Worm (Caenorhabditis elegans): ENCODE data around the gene C05D2.8.
"Not testable (repeated sequence)": the region's sequence is repeated elsewhere in the genome, so short reads cannot be mapped to it uniquely, and the experiment has no call there.

The C05D2.8 gene

ce11 chrIII:5639893-5640292, 29.7 kb upstream of the C05D2.8 start (continued):
- TF ChIP-seq lir-3 (tag; optimal IDR thresholded peaks at IDR 0.05) (no peak), nhr-28 (tag; optimal IDR thresholded peaks at IDR 0.05) (peak; percentile 6), jun-1 (tag; optimal IDR thresholded peaks at IDR 0.05) (no peak), zip-11 (GFP tag; IDR thresholded peaks at IDR 0.05) (no peak), zip-2 (tag; optimal IDR thresholded peaks at IDR 0.05) (no peak), aha-1 (tag) (peak; percentile 59)

- TF ChIP-seq T26A8.4 (GFP tag; IDR thresholded peaks at IDR 0.05) (peak; percentile 81), saeg-2 (GFP tag; IDR thresholded peaks at IDR 0.05) (peak; percentile 75; the same call in 1 of the 2 replicates), zip-11 (GFP tag; IDR thresholded peaks at IDR 0.05) (0 out of 2 replicates have a peak, but pooled peaks have one; percentile 29), snpc-1.2 (GFP tag; IDR thresholded peaks at IDR 0.05) (peak; percentile 94), tra-1 (GFP tag; IDR thresholded peaks at IDR 0.05) (peak; percentile 56; the same call in 1 of the 2 replicates), nhr-41 (GFP tag; IDR thresholded peaks at IDR 0.05) (0 out of 2 replicates have a peak, but pooled peaks have one; percentile 26), hmg-1.1 (GFP tag; IDR thresholded peaks at IDR 0.05) (peak; percentile 81), egl-43 (GFP tag; IDR thresholded peaks at IDR 0.05) (peak; percentile 86), ceh-44 (GFP tag; IDR thresholded peaks at IDR 0.05) (peak; percentile 85), Y48G9A.11 (GFP tag; IDR thresholded peaks at IDR 0.05) (peak; percentile 94), lin-38 (GFP tag; IDR thresholded peaks at IDR 0.05) (peak; percentile 83), dmd-6 (GFP tag; IDR thresholded peaks at IDR 0.05) (peak; percentile 69), arid-1 (GFP tag; conservative IDR thresholded peaks at IDR 0.05) (peak; percentile 79), dmd-8 (GFP tag; IDR thresholded peaks at IDR 0.05) (0 out of 2 replicates have a peak, but pooled peaks have one; percentile 44), php-3 (GFP tag; IDR thresholded peaks at IDR 0.05) (peak; percentile 60; the same call in 1 of the 2 replicates), mes-2 (tag; optimal IDR thresholded peaks at IDR 0.05; ENCODE audit: poor library complexity, severe bottlenecking) (peak; percentile 3), hlh-11 (tag; optimal IDR thresholded peaks at IDR 0.05) (peak; percentile 1), vab-7 (GFP tag; IDR thresholded peaks at IDR 0.05) (peak; percentile 40; the same call in 1 of the 2 replicates), set-16 (GFP tag; IDR thresholded peaks at IDR 0.05) (peak; percentile 99), lin-1 (GFP tag; IDR thresholded peaks at IDR 0.05) (peak; percentile 39; the same call in 1 of the 2 replicates), pha-4 (GFP tag; IDR thresholded peaks at IDR 0.05) (peak; percentile 73; the same call in 1 of the 2 replicates), ctbp-1 (GFP tag; IDR thresholded peaks at IDR 0.05) (0 out of 2 replicates have a peak, but pooled peaks have one; percentile 23), madf-9 (GFP tag; conservative IDR thresholded peaks at IDR 0.05) (peak; percentile 47; the same call in 1 of the 2 replicates), lim-7 (GFP tag; IDR thresholded peaks at IDR 0.05) (peak; percentile 65)
- not testable (repeated sequence) for TF ChIP-seq pha-4 (tag; optimal IDR thresholded peaks at IDR 0.05)
These were observed 27.2 kb upstream of the C05D2.8 start for ce11 chrIII:5637297-5637876.

- no peak for TF ChIP-seq ceh-82 (tag; optimal IDR thresholded peaks at IDR 0.05)
- no peak for TF ChIP-seq unc-62 (GFP tag; optimal IDR thresholded peaks at IDR 0.05 in 1 of 2)
- no peak for TF ChIP-seq unc-62 (tag; optimal IDR thresholded peaks at IDR 0.05)
- TF ChIP-seq ceh-32 (tag; optimal IDR thresholded peaks at IDR 0.05; ENCODE audit: poor library complexity), result no peak
- no peak for TF ChIP-seq ces-1 (GFP tag; optimal IDR thresholded peaks at IDR 0.05)
- TF ChIP-seq R02D3.7 (tag; optimal IDR thresholded peaks at IDR 0.05), result no peak
- no peak for TF ChIP-seq dmd-8 (GFP tag; IDR thresholded peaks at IDR 0.05)
- no peak for TF ChIP-seq spr-1 (tag; optimal IDR thresholded peaks at IDR 0.05)
- no peak for TF ChIP-seq fos-1 (tag; optimal IDR thresholded peaks at IDR 0.05)
- TF ChIP-seq unc-130 (GFP tag; optimal IDR thresholded peaks at IDR 0.05), result no peak
These were observed 25.0 kb upstream of the C05D2.8 start, which contains the start of gene ckk-1 for ce11 chrIII:5635179-5635578. ckk-1 (plus strand) TSS chrIII:5635479.

Measured in whole organism, L4 larva.